Worm (Caenorhabditis elegans) whole organism, L4 larva: ENCODE data around the gene C50F7.6.

Experiments used
- F26F4.8 ChIP-seq: fragments of 200-800 bp; sonication (Bioruptor generic); conservative IDR thresholded peaks from 2 replicates; pipeline ENCODE4 v1.3.6; 2022; ENCODE audit warnings: missing genetic modification characterization, missing compliant biosample characterization
- F44E2.7 ChIP-seq: fragments of 200-800 bp; sonication (Bioruptor generic); IDR thresholded peaks from 2 replicates; pipeline ENCODE4 v2.1.2; 2022; ENCODE audit warnings: missing genetic modification characterization, missing compliant biosample characterization
- R02D3.7 ChIP-seq: fragments of 150-350 bp; sonication (generic microtip); optimal IDR thresholded peaks from 3 replicates; lab custom pipeline; 2014; ENCODE audit warnings: missing biosample characterization, missing genetic modification characterization
- T20F7.1 ChIP-seq: fragments of 200-800 bp; sonication (Bioruptor generic); optimal IDR thresholded peaks from 2 replicates; lab custom pipeline; 2018; ENCODE audit warnings: mild to moderate bottlenecking, missing genetic modification characterization, missing compliant biosample characterization
- T26A8.4 ChIP-seq: fragments of 200-800 bp; sonication (Bioruptor generic); IDR thresholded peaks from 2 replicates; pipeline ENCODE4 v1.3.6; 2022; ENCODE audit warnings: missing genetic modification characterization, missing compliant biosample characterization
- Y48G9A.11 ChIP-seq: fragments of 200-800 bp; sonication (Bioruptor generic); IDR thresholded peaks from 2 replicates; pipeline ENCODE4 v1.3.6; 2022; ENCODE audit warnings: missing genetic modification reagents, missing genetic modification characterization, missing compliant biosample characterization
- Y75B8A.6 ChIP-seq: fragments of 200-800 bp; sonication (Bioruptor generic); IDR thresholded peaks from 2 replicates; pipeline ENCODE4 v1.3.6; 2022; ENCODE audit warnings: missing genetic modification reagents, missing genetic modification characterization, missing compliant biosample characterization
- ZK546.5 ChIP-seq, 2 experiments: sonication (generic microtip); optimal IDR thresholded peaks; 2 replicates each; lab custom pipeline; 2017; ENCODE audit warnings: missing biosample characterization in 2 of 2, missing genetic modification characterization in 2 of 2
- aha-1 ChIP-seq: fragments of 150-350 bp; peaks from one replicate; lab custom pipeline; 2014; ENCODE audit warnings: missing biosample characterization, missing genetic modification characterization
- ama-1 ChIP-seq: fragments of 150-350 bp; optimal IDR thresholded peaks from 2 replicates; lab custom pipeline; 2014; ENCODE audit warnings: inconsistent platforms, mixed read lengths
- ceh-20 ChIP-seq: fragments of 200-800 bp; sonication (Bioruptor generic); IDR thresholded peaks from 2 replicates; pipeline ENCODE4 v1.3.6; 2022; ENCODE audit warnings: missing genetic modification reagents, missing genetic modification characterization, missing compliant biosample characterization
- ceh-28 ChIP-seq: fragments of 150-350 bp; optimal IDR thresholded peaks from 2 replicates; lab custom pipeline; 2014; ENCODE audit warnings: missing biosample characterization, missing genetic modification reagents, missing genetic modification characterization
- ceh-32 ChIP-seq: sonication (generic microtip); optimal IDR thresholded peaks from 2 replicates; lab custom pipeline; 2016; ENCODE audit warnings: mild to moderate bottlenecking, missing genetic modification characterization, missing compliant biosample characterization; ENCODE audit not compliant: poor library complexity
- ceh-82 ChIP-seq: sonication (generic microtip); optimal IDR thresholded peaks from 2 replicates; lab custom pipeline; 2017; ENCODE audit warnings: missing biosample characterization, missing genetic modification characterization
- cey-2 ChIP-seq: sonication (generic microtip); optimal IDR thresholded peaks from 3 replicates; lab custom pipeline; 2017; ENCODE audit warnings: missing genetic modification characterization, mild to moderate bottlenecking, missing compliant biosample characterization, antibody characterized with exemption, borderline replicate concordance; ENCODE audit not compliant: insufficient read depth
- daf-12 ChIP-seq: fragments of 150-350 bp; optimal IDR thresholded peaks from 2 replicates; lab custom pipeline; 2014; ENCODE audit warnings: missing biosample characterization, missing genetic modification reagents, missing genetic modification characterization
- daf-16 ChIP-seq, 3 experiments: sonication (generic microtip); optimal IDR thresholded peaks; 2 replicates each; lab custom pipeline; 2016 to 2017; ENCODE audit warnings: missing genetic modification characterization in 3 of 3, missing genetic modification reagents in 3 of 3, mild to moderate bottlenecking in 2 of 3, missing compliant biosample characterization in 2 of 3, missing biosample characterization in 1 of 3, moderate library complexity in 1 of 3
- daf-19 ChIP-seq: fragments of 200-800 bp; sonication (Bioruptor generic); conservative IDR thresholded peaks from 2 replicates; pipeline ENCODE4 v1.3.6; 2022; ENCODE audit warnings: missing genetic modification characterization, missing compliant biosample characterization
- dmd-6 ChIP-seq: fragments of 200-800 bp; sonication (Bioruptor generic); IDR thresholded peaks from 2 replicates; pipeline ENCODE4 v1.3.6; 2022; ENCODE audit warnings: missing genetic modification reagents, missing genetic modification characterization, missing compliant biosample characterization
- dpl-1 ChIP-seq: fragments of 150-350 bp; optimal IDR thresholded peaks from 2 replicates; lab custom pipeline; 2014; ENCODE audit warnings: missing biosample characterization, missing genetic modification reagents, missing genetic modification characterization
- egl-43 ChIP-seq: fragments of 200-800 bp; sonication (Bioruptor generic); IDR thresholded peaks from 2 replicates; pipeline ENCODE4 v1.3.6; 2022; ENCODE audit warnings: missing genetic modification reagents, missing genetic modification characterization, missing compliant biosample characterization
- fkh-10 ChIP-seq: fragments of 150-350 bp; optimal IDR thresholded peaks from 2 replicates; lab custom pipeline; 2014; ENCODE audit warnings: missing biosample characterization, missing genetic modification reagents, missing genetic modification characterization
- fos-1 ChIP-seq: fragments of 150-350 bp; optimal IDR thresholded peaks from 2 replicates; lab custom pipeline; 2014; ENCODE audit warnings: missing biosample characterization, missing genetic modification characterization
- jun-1 ChIP-seq: fragments of 150-350 bp; optimal IDR thresholded peaks from 2 replicates; lab custom pipeline; 2014; ENCODE audit warnings: missing biosample characterization, missing genetic modification reagents, missing genetic modification characterization
- lin-15B ChIP-seq: fragments of 150-350 bp; sonication (generic microtip); optimal IDR thresholded peaks from 3 replicates; lab custom pipeline; 2014; ENCODE audit warnings: missing biosample characterization, missing genetic modification characterization
- lin-29 ChIP-seq: fragments of 200-800 bp; sonication (Bioruptor generic); IDR thresholded peaks from 2 replicates; pipeline ENCODE4 v1.3.6; 2022; ENCODE audit warnings: missing genetic modification reagents, missing genetic modification characterization, missing compliant biosample characterization
- lir-3 ChIP-seq: sonication (generic microtip); optimal IDR thresholded peaks from 2 replicates; lab custom pipeline; 2016; ENCODE audit warnings: mild to moderate bottlenecking, missing genetic modification characterization, missing compliant biosample characterization
- madf-5 ChIP-seq, 2 experiments: fragments of 200-800 bp; sonication (Bioruptor generic); IDR thresholded peaks; 2 replicates each; pipeline ENCODE4 v1.3.6; 2022; ENCODE audit warnings: missing compliant biosample characterization in 2 of 2, missing genetic modification characterization in 2 of 2
- mdl-1 ChIP-seq, 2 experiments: fragments of 150-350 bp in 1 of 2; sonication (generic microtip) in 1 of 2; optimal IDR thresholded peaks; 2 replicates each; lab custom pipeline; 2014 to 2017; ENCODE audit warnings: missing biosample characterization in 2 of 2, missing genetic modification characterization in 2 of 2
- mep-1 ChIP-seq: fragments of 150-350 bp; sonication (generic microtip); optimal IDR thresholded peaks from 3 replicates; lab custom pipeline; 2014; ENCODE audit warnings: missing biosample characterization, missing genetic modification characterization
- mxl-2 ChIP-seq: fragments of 200-800 bp; sonication (Bioruptor generic); conservative IDR thresholded peaks from 2 replicates; pipeline ENCODE4 v1.3.6; 2022; ENCODE audit warnings: missing genetic modification reagents, missing genetic modification characterization, missing compliant biosample characterization
- mxl-3 ChIP-seq: fragments of 200-800 bp; sonication (Bioruptor generic); optimal IDR thresholded peaks from 2 replicates; lab custom pipeline; 2018; ENCODE audit warnings: mild to moderate bottlenecking, missing genetic modification characterization, missing compliant biosample characterization
- nhr-10 ChIP-seq: fragments of 150-350 bp; optimal IDR thresholded peaks from 2 replicates; lab custom pipeline; 2014; ENCODE audit warnings: missing biosample characterization, missing genetic modification characterization
- nhr-102 ChIP-seq: sonication (generic microtip); optimal IDR thresholded peaks from 2 replicates; lab custom pipeline; 2016; ENCODE audit warnings: mild to moderate bottlenecking, missing genetic modification characterization, moderate library complexity, missing compliant biosample characterization
- nhr-11 ChIP-seq: fragments of 150-350 bp; optimal IDR thresholded peaks from 2 replicates; lab custom pipeline; 2014; ENCODE audit warnings: missing biosample characterization, missing genetic modification characterization
- nhr-111 ChIP-seq: fragments of 200-800 bp; sonication (Bioruptor generic); optimal IDR thresholded peaks from 2 replicates; lab custom pipeline; 2018; ENCODE audit warnings: mild to moderate bottlenecking, missing genetic modification characterization, missing compliant biosample characterization
- nhr-237 ChIP-seq: sonication (generic microtip); optimal IDR thresholded peaks from 2 replicates; lab custom pipeline; 2017; ENCODE audit warnings: missing biosample characterization, missing genetic modification characterization
- nhr-25 ChIP-seq: sonication (generic microtip); optimal IDR thresholded peaks from 2 replicates; lab custom pipeline; 2017; ENCODE audit warnings: missing genetic modification characterization, mild to moderate bottlenecking, missing compliant biosample characterization, antibody characterized with exemption, moderate library complexity, borderline replicate concordance; ENCODE audit not compliant: insufficient read depth
- rbr-2 ChIP-seq: sonication (generic microtip); optimal IDR thresholded peaks from 2 replicates; lab custom pipeline; 2016; ENCODE audit warnings: missing genotype, missing genetic modification characterization, missing compliant biosample characterization
- saeg-2 ChIP-seq: fragments of 200-800 bp; sonication (Bioruptor generic); IDR thresholded peaks from 2 replicates; pipeline ENCODE4 v1.3.6; 2022; ENCODE audit warnings: missing genetic modification reagents, missing genetic modification characterization, missing compliant biosample characterization
- sdz-12 ChIP-seq: fragments of 200-800 bp; sonication (Bioruptor generic); optimal IDR thresholded peaks from 2 replicates; lab custom pipeline; 2018; ENCODE audit warnings: mild to moderate bottlenecking, missing genetic modification characterization, missing compliant biosample characterization
- skn-1 ChIP-seq: fragments of 150-350 bp; optimal IDR thresholded peaks from 2 replicates; lab custom pipeline; 2014; ENCODE audit warnings: missing biosample characterization, missing genetic modification characterization
- snpc-1.2 ChIP-seq: fragments of 200-800 bp; sonication (Bioruptor generic); IDR thresholded peaks from 2 replicates; pipeline ENCODE4 v1.3.6; 2022; ENCODE audit warnings: missing genetic modification reagents, missing genetic modification characterization, missing compliant biosample characterization
- spr-1 ChIP-seq: sonication (generic microtip); optimal IDR thresholded peaks from 2 replicates; lab custom pipeline; 2016; ENCODE audit warnings: mild to moderate bottlenecking, missing genetic modification characterization, missing compliant biosample characterization
- spr-3 ChIP-seq: fragments of 200-800 bp; sonication (Bioruptor generic); optimal IDR thresholded peaks from 2 replicates; lab custom pipeline; 2018; ENCODE audit warnings: mild to moderate bottlenecking, missing genetic modification characterization, missing compliant biosample characterization
- tag-97 ChIP-seq: fragments of 200-800 bp; sonication (Bioruptor generic); IDR thresholded peaks from 2 replicates; pipeline ENCODE4 v1.3.6; 2022; ENCODE audit warnings: missing genetic modification characterization, missing compliant biosample characterization
- unc-130 ChIP-seq: sonication (generic microtip); optimal IDR thresholded peaks from 2 replicates; lab custom pipeline; 2016; ENCODE audit warnings: missing genetic modification reagents, missing genetic modification characterization, missing compliant biosample characterization
- unc-39 ChIP-seq: sonication (generic microtip); optimal IDR thresholded peaks from 2 replicates; lab custom pipeline; 2017; ENCODE audit warnings: missing biosample characterization, missing genetic modification characterization
- zag-1 ChIP-seq: fragments of 150-350 bp; optimal IDR thresholded peaks from 2 replicates; lab custom pipeline; 2014; ENCODE audit warnings: missing biosample characterization, missing genetic modification characterization
- zfp-3 ChIP-seq: fragments of 200-800 bp; sonication (Bioruptor generic); conservative IDR thresholded peaks from 2 replicates; pipeline ENCODE4 v1.3.6; 2022; ENCODE audit warnings: missing genetic modification reagents, missing genetic modification characterization, missing compliant biosample characterization
- zip-11 ChIP-seq: fragments of 200-800 bp; sonication (Bioruptor generic); IDR thresholded peaks from 2 replicates; pipeline ENCODE4 v1.3.6; 2022; ENCODE audit warnings: missing genetic modification characterization, missing compliant biosample characterization
- zip-2 ChIP-seq: fragments of 150-350 bp; optimal IDR thresholded peaks from 2 replicates; lab custom pipeline; 2014; ENCODE audit warnings: missing biosample characterization, missing genetic modification characterization
- ztf-7 ChIP-seq: fragments of 150-350 bp; optimal IDR thresholded peaks from 2 replicates; lab custom pipeline; 2014; ENCODE audit warnings: missing biosample characterization, missing genetic modification characterization

C50F7.6 gene

DNA sequence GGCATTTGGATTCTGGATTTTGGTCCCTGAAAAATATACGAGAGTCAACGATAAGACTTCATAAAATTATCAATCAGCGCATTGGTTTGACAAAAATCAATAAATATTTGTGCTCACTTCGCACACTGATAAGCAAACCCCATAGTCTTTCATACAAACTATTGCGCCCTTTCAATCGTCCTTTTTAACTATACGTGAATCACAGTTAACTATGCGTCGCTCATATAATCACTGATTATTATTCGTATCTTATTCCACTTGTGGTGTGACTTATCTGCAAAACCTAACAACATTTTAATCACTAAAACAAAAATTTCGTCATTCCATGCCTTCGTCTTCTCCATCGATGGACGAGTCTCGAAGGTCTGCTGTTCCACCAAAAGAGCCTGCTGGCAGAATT, 12.2 kb downstream of the C50F7.6 start, which contains the start of gene nhr-8 (continued):
- no peak for TF ChIP-seq ceh-32 (tag; lab: Kevin White, UChicago)
- no peak for TF ChIP-seq egl-43 (GFP tag; lab: Robert Waterston, UW)
- no peak for TF ChIP-seq fos-1 (tag; lab: Kevin White, UChicago)
- no peak for TF ChIP-seq jun-1 (tag; lab: Kevin White, UChicago)
- TF ChIP-seq lin-29 (GFP tag; lab: Robert Waterston, UW) = no peak
- TF ChIP-seq zfp-3 (GFP tag; lab: Robert Waterston, UW) = no peak
- TF ChIP-seq Y48G9A.11 (GFP tag; lab: Robert Waterston, UW) = no peak
- no peak for TF ChIP-seq unc-130 (GFP tag; lab: Kevin White, UChicago)
- no peak for TF ChIP-seq ama-1 (lab: Kevin White, UChicago)
- no peak for TF ChIP-seq daf-19 (GFP tag; lab: Robert Waterston, UW)
- peak; percentile 2 for TF ChIP-seq ztf-7 (tag; lab: Kevin White, UChicago)
- no peak for TF ChIP-seq Y75B8A.6 (GFP tag; lab: Robert Waterston, UW)
- TF ChIP-seq tag-97 = no peak
- no peak for TF ChIP-seq daf-16 (GFP tag; optimal IDR thresholded peaks at IDR 0.05; lab: Kevin White, UChicago)
- peak; percentile 80 for TF ChIP-seq daf-16 (tag; optimal IDR thresholded peaks at IDR 0.05; lab: Kevin White, UChicago)
- no peak for TF ChIP-seq nhr-25 (tag; lab: Kevin White, UChicago)
- TF ChIP-seq nhr-111 = no peak
- no peak for TF ChIP-seq mdl-1 (tag; optimal IDR thresholded peaks at IDR 0.05; lab: Kevin White, UChicago)
- TF ChIP-seq spr-1 (tag; lab: Kevin White, UChicago) = no peak
- no peak for TF ChIP-seq fkh-10 (GFP tag; lab: Kevin White, UChicago)
- TF ChIP-seq zip-11 = no peak
- no peak for TF ChIP-seq rbr-2 (tag; lab: Kevin White, UChicago)
- TF ChIP-seq spr-3 (GFP tag; lab: Kevin White, UChicago) = no peak
- no peak for TF ChIP-seq cey-2 (tag; lab: Kevin White, UChicago)
- TF ChIP-seq saeg-2 (GFP tag; lab: Robert Waterston, UW) = 0 out of 2 replicates have a peak, but pooled peaks have one; percentile 29
- TF ChIP-seq T26A8.4 (GFP tag; lab: Robert Waterston, UW) = no peak
- TF ChIP-seq ceh-28 (tag; lab: Kevin White, UChicago) = no peak
- no peak for TF ChIP-seq ceh-82 (tag; lab: Kevin White, UChicago)
- no peak for TF ChIP-seq F26F4.8
- no peak for TF ChIP-seq nhr-237 (tag; lab: Kevin White, UChicago)
- TF ChIP-seq nhr-102 (tag; lab: Kevin White, UChicago) = peak; percentile 40
- no peak for TF ChIP-seq sdz-12
- TF ChIP-seq F44E2.7 (GFP tag; lab: Robert Waterston, UW) = no peak
- no peak for TF ChIP-seq mxl-2
- TF ChIP-seq madf-5 (GFP tag; IDR thresholded peaks at IDR 0.05; lab: Robert Waterston, UW) = no peak
- no peak for TF ChIP-seq nhr-11 (tag; lab: Kevin White, UChicago)
- TF ChIP-seq lir-3 (tag; lab: Kevin White, UChicago) = no peak
- TF ChIP-seq snpc-1.2 (GFP tag; lab: Robert Waterston, UW) = no peak
- no peak for TF ChIP-seq skn-1
- TF ChIP-seq aha-1 (tag; lab: Kevin White, UChicago) = no peak
- no peak for TF ChIP-seq daf-12 (tag; lab: Kevin White, UChicago)
- TF ChIP-seq zip-2 (tag; lab: Kevin White, UChicago) = no peak
- TF ChIP-seq zag-1 (tag; lab: Kevin White, UChicago) = no peak
- TF ChIP-seq ceh-20 (GFP tag; lab: Robert Waterston, UW) = no peak
- peak; percentile 26 for TF ChIP-seq mxl-3 (GFP tag; lab: Kevin White, UChicago)
- peak; percentile 54 for TF ChIP-seq mep-1 (tag; lab: Kevin White, UChicago)
- TF ChIP-seq unc-39 (tag; lab: Kevin White, UChicago) = no peak
- no peak for TF ChIP-seq nhr-10
- TF ChIP-seq ZK546.5 (tag; optimal IDR thresholded peaks at IDR 0.05; lab: Kevin White, UChicago) = no peak
- peak; percentile 51 for TF ChIP-seq T20F7.1
- peak; percentile 92 for TF ChIP-seq dmd-6 (GFP tag; lab: Robert Waterston, UW)
- no peak for TF ChIP-seq R02D3.7
- no peak for TF ChIP-seq dpl-1 (GFP tag; lab: Kevin White, UChicago)
- TF ChIP-seq lin-15B (tag; lab: Kevin White, UChicago) = no peak
